Fruit fly (Drosophila melanogaster): ENCODE data around the gene Tango6.

Tango6 gene

dm6 chr2L:19014032-19014880 lies 45.4 kb downstream of the Tango6 start (continued):
- peak; percentile 45 for TF ChIP-seq exex (tag; optimal IDR thresholded peaks at IDR 0.05)
- 0 out of 2 replicates have a peak, but pooled peaks have one; percentile 10 for TF ChIP-seq Awh (GFP tag; IDR thresholded peaks at IDR 0.05)
- peak; percentile 61; the same call in 1 of the 2 replicates for TF ChIP-seq CG32767 (GFP tag; IDR thresholded peaks at IDR 0.05)
- peak; percentile 80 for TF ChIP-seq CG17385 (GFP tag; optimal IDR thresholded peaks at IDR 0.05)
- TF ChIP-seq CG7745 (tag; optimal IDR thresholded peaks at IDR 0.05), result no peak
- TF ChIP-seq Fer1 (GFP tag; optimal IDR thresholded peaks at IDR 0.05), result peak; percentile 91
- no peak for TF ChIP-seq disco-r (GFP tag; optimal IDR thresholded peaks at IDR 0.05)
- no peak for TF ChIP-seq CG3726 (GFP tag; IDR thresholded peaks at IDR 0.05)
- no peak for TF ChIP-seq aop (GFP tag; IDR thresholded peaks at IDR 0.05)
- TF ChIP-seq trem (tag; optimal IDR thresholded peaks at IDR 0.05), result peak; percentile 7
- TF ChIP-seq CG13287 (GFP tag; IDR thresholded peaks at IDR 0.05; ENCODE audit: partially characterized antibody), result no peak
- peak; percentile 13 for TF ChIP-seq zen (tag; optimal IDR thresholded peaks at IDR 0.05)
- TF ChIP-seq HLH4C (GFP tag; IDR thresholded peaks at IDR 0.05; ENCODE audit: partially characterized antibody), result no peak
- TF ChIP-seq wdn (GFP tag; IDR thresholded peaks at IDR 0.05), result peak; percentile 42; the same call in 1 of the 2 replicates
- no peak for TF ChIP-seq dan (GFP tag; IDR thresholded peaks at IDR 0.05)
- TF ChIP-seq CG8281 (tag; optimal IDR thresholded peaks at IDR 0.05), result peak; percentile 59
- no peak for TF ChIP-seq ase (GFP tag; IDR thresholded peaks at IDR 0.05)
- no peak for TF ChIP-seq grn (GFP tag; optimal IDR thresholded peaks at IDR 0.05)
- TF ChIP-seq CG9876 (GFP tag; optimal IDR thresholded peaks at IDR 0.05), result no peak
- no peak for TF ChIP-seq hb (GFP tag; IDR thresholded peaks at IDR 0.05; ENCODE audit: partially characterized antibody)
- peak; percentile 74 for TF ChIP-seq CG6683 (GFP tag; optimal IDR thresholded peaks at IDR 0.05)
- TF ChIP-seq tup (GFP tag; optimal IDR thresholded peaks at IDR 0.05), result no peak
- no peak for TF ChIP-seq tx (GFP tag; optimal IDR thresholded peaks at IDR 0.05)
- TF ChIP-seq CG6765 (GFP tag; optimal IDR thresholded peaks at IDR 0.05), result peak; percentile 80
- TF ChIP-seq cas (GFP tag; IDR thresholded peaks at IDR 0.05), result no peak
- no peak for TF ChIP-seq MBD-R2 (GFP tag; IDR thresholded peaks at IDR 0.05)
- TF ChIP-seq CG1529 (GFP tag; optimal IDR thresholded peaks at IDR 0.05), result peak; percentile 54
- no peak for TF ChIP-seq p53 (GFP tag; optimal IDR thresholded peaks at IDR 0.05)
- TF ChIP-seq CG15073 (GFP tag; optimal IDR thresholded peaks at IDR 0.05), result no peak
- peak; percentile 75 for TF ChIP-seq CG12391 (tag; optimal IDR thresholded peaks at IDR 0.05)
- peak in 1 of 2 experiments; percentile 8 for TF ChIP-seq chif (GFP tag; optimal IDR thresholded peaks at IDR 0.05)
- peak; percentile 84 for TF ChIP-seq CG31441 (GFP tag; IDR thresholded peaks at IDR 0.05)
- peak; percentile 70 for TF ChIP-seq sug (tag; optimal IDR thresholded peaks at IDR 0.05)
- TF ChIP-seq ind (GFP tag; optimal IDR thresholded peaks at IDR 0.05), result peak; percentile 58
- peak; percentile 46 for TF ChIP-seq gsb-n (tag; optimal IDR thresholded peaks at IDR 0.05)
- peak; percentile 56 for TF ChIP-seq nau (GFP tag; optimal IDR thresholded peaks at IDR 0.05)
- TF ChIP-seq Mrtf (GFP tag; IDR thresholded peaks at IDR 0.05), result 0 out of 3 replicates have a peak, but pooled peaks have one; percentile 30
- TF ChIP-seq CG3847 (GFP tag; IDR thresholded peaks at IDR 0.05), result peak; percentile 50; the same call in 1 of the 2 replicates
- no peak for TF ChIP-seq slp2 (GFP tag; optimal IDR thresholded peaks at IDR 0.05)
- TF ChIP-seq shn (GFP tag; optimal IDR thresholded peaks at IDR 0.05), result no peak
- TF ChIP-seq lmd (GFP tag; IDR thresholded peaks at IDR 0.05), result peak; percentile 62
- peak; percentile 68 for TF ChIP-seq CG13775 (GFP tag; optimal IDR thresholded peaks at IDR 0.05)
- TF ChIP-seq Sox100B (GFP tag; optimal IDR thresholded peaks at IDR 0.05), result peak; percentile 82
- peak; percentile 78 for TF ChIP-seq Sox102F (GFP tag; optimal IDR thresholded peaks at IDR 0.05)
- TF ChIP-seq Poxn (GFP tag; IDR thresholded peaks at IDR 0.05), result no peak
- no peak for TF ChIP-seq CG34224 (GFP tag; IDR thresholded peaks at IDR 0.05; ENCODE audit: partially characterized antibody)
- no peak for TF ChIP-seq pzg (GFP tag; optimal IDR thresholded peaks at IDR 0.05)
- TF ChIP-seq CG11695 (GFP tag; IDR thresholded peaks at IDR 0.05), result peak; percentile 68; the same call in 1 of the 3 replicates
